Fruit fly (Drosophila melanogaster) whole organism, prepupa: ENCODE results near the gene CG46281.

ENCODE experiments used
- Blimp-1 ChIP-seq: fragments of 200-800 bp; sonication (Bioruptor generic); optimal IDR thresholded peaks from 3 replicates; lab custom pipeline; 2017; ENCODE audit warnings: missing biosample characterization, missing genetic modification characterization, mild to moderate bottlenecking, moderate library complexity, missing genetic modification reagents
- CG10631 ChIP-seq: fragments of 200-800 bp; sonication (Bioruptor generic); optimal IDR thresholded peaks from 2 replicates; lab custom pipeline; 2016; ENCODE audit warnings: missing biosample characterization, missing genetic modification characterization
- CG10669 ChIP-seq: fragments of 200-800 bp; sonication (Bioruptor generic); optimal IDR thresholded peaks from 3 replicates; lab custom pipeline; 2018; ENCODE audit warnings: missing biosample characterization, mild to moderate bottlenecking, missing genetic modification characterization, moderate library complexity
- CG11762 ChIP-seq: fragments of 200-800 bp; sonication (Bioruptor generic); optimal IDR thresholded peaks from 3 replicates; lab custom pipeline; 2016; ENCODE audit warnings: missing biosample characterization, missing genetic modification characterization; ENCODE audit not compliant: insufficient read depth
- CG11902 ChIP-seq: fragments of 200-800 bp; sonication (Bioruptor generic); optimal IDR thresholded peaks from 3 replicates; lab custom pipeline; 2016; ENCODE audit warnings: missing biosample characterization, missing genetic modification characterization
- CG15336 ChIP-seq: fragments of 200-800 bp; sonication (Bioruptor generic); IDR thresholded peaks from 2 replicates; pipeline ENCODE4 v1.3.6; 2022; ENCODE audit warnings: missing biosample characterization, missing genetic modification characterization
- CG1621 ChIP-seq: fragments of 200-800 bp; sonication (Bioruptor generic); optimal IDR thresholded peaks from 3 replicates; lab custom pipeline; 2018; ENCODE audit warnings: missing biosample characterization, mild to moderate bottlenecking, missing genetic modification characterization
- CG16779 ChIP-seq: fragments of 200-800 bp; sonication (Bioruptor generic); optimal IDR thresholded peaks from 3 replicates; lab custom pipeline; 2017; ENCODE audit warnings: missing biosample characterization, mild to moderate bottlenecking, missing genetic modification characterization
- CG31627 ChIP-seq: fragments of 200-800 bp; sonication (Bioruptor generic); optimal IDR thresholded peaks from 3 replicates; lab custom pipeline; 2016; ENCODE audit warnings: missing biosample characterization, missing genetic modification characterization
- CG32006 ChIP-seq: fragments of 200-800 bp; sonication (Bioruptor generic); optimal IDR thresholded peaks from 3 replicates; lab custom pipeline; 2017; ENCODE audit warnings: missing biosample characterization, mild to moderate bottlenecking, missing genetic modification characterization
- CG34406 ChIP-seq: fragments of 200-800 bp; sonication (Bioruptor generic); optimal IDR thresholded peaks from 3 replicates; lab custom pipeline; 2016; ENCODE audit warnings: missing biosample characterization, missing genetic modification characterization
- CG3919 ChIP-seq: fragments of 200-800 bp; sonication (Bioruptor generic); optimal IDR thresholded peaks from 3 replicates; lab custom pipeline; 2016; ENCODE audit warnings: missing biosample characterization, missing genetic modification characterization
- CG4318 ChIP-seq: fragments of 200-800 bp; sonication (Bioruptor generic); optimal IDR thresholded peaks from 3 replicates; lab custom pipeline; 2017; ENCODE audit warnings: missing biosample characterization, mild to moderate bottlenecking, missing genetic modification characterization
- CG6163 ChIP-seq: fragments of 200-800 bp; sonication (Bioruptor generic); IDR thresholded peaks from 3 replicates; pipeline ENCODE4 v1.3.6; 2022; ENCODE audit warnings: missing biosample characterization, missing genetic modification characterization
- CG6276 ChIP-seq: fragments of 200-800 bp; sonication (Bioruptor generic); optimal IDR thresholded peaks from 2 replicates; lab custom pipeline; 2017; ENCODE audit warnings: missing biosample characterization, mild to moderate bottlenecking, missing genetic modification characterization
- CG6808 ChIP-seq: fragments of 200-800 bp; sonication (Bioruptor generic); optimal IDR thresholded peaks from 3 replicates; lab custom pipeline; 2017; ENCODE audit warnings: missing biosample characterization, missing genetic modification characterization, mild to moderate bottlenecking, moderate library complexity, missing genetic modification reagents
- CG6854 ChIP-seq: fragments of 200-800 bp; sonication (Bioruptor generic); optimal IDR thresholded peaks from 2 replicates; lab custom pipeline; 2017; ENCODE audit warnings: missing biosample characterization, mild to moderate bottlenecking, missing genetic modification characterization
- CG7368 ChIP-seq: fragments of 200-800 bp; sonication (Bioruptor generic); optimal IDR thresholded peaks from 3 replicates; lab custom pipeline; 2016; ENCODE audit warnings: missing biosample characterization, missing genetic modification characterization
- CG8119 ChIP-seq: fragments of 200-800 bp; sonication (Bioruptor generic); IDR thresholded peaks from 3 replicates; pipeline ENCODE4 v1.3.6; 2022; ENCODE audit warnings: missing biosample characterization, missing genetic modification characterization
- CG8319 ChIP-seq: fragments of 200-800 bp; sonication (Bioruptor generic); optimal IDR thresholded peaks from 3 replicates; lab custom pipeline; 2016; ENCODE audit warnings: missing biosample characterization, missing genetic modification characterization
- CG9139 ChIP-seq: fragments of 200-800 bp; sonication (Bioruptor generic); optimal IDR thresholded peaks from 3 replicates; lab custom pipeline; 2017; ENCODE audit warnings: missing biosample characterization, mild to moderate bottlenecking, missing genetic modification characterization
- Eip75B ChIP-seq: fragments of 200-800 bp; sonication (Bioruptor generic); optimal IDR thresholded peaks from 3 replicates; lab custom pipeline; 2016; ENCODE audit warnings: missing biosample characterization, missing genetic modification characterization
- Eip93F ChIP-seq: fragments of 200-800 bp; sonication (Bioruptor generic); optimal IDR thresholded peaks from 2 replicates; lab custom pipeline; 2016; ENCODE audit warnings: missing biosample characterization, mild to moderate bottlenecking, missing genetic modification characterization
- Ets21C ChIP-seq: fragments of 200-800 bp; sonication (Bioruptor generic); optimal IDR thresholded peaks from 3 replicates; lab custom pipeline; 2016; ENCODE audit warnings: missing biosample characterization, missing genetic modification characterization
- Ets96B ChIP-seq: fragments of 200-800 bp; optimal IDR thresholded peaks from 2 replicates; lab custom pipeline; 2019; ENCODE audit warnings: missing biosample characterization, mild to moderate bottlenecking, missing genetic modification characterization, moderate library complexity
- Gug ChIP-seq: fragments of 200-800 bp; sonication (Bioruptor generic); IDR thresholded peaks from 2 replicates; pipeline ENCODE4 v1.3.6; 2022; ENCODE audit warnings: missing biosample characterization, missing genetic modification characterization
- Hr38 ChIP-seq: sonication (Bioruptor generic); optimal IDR thresholded peaks from 2 replicates; lab custom pipeline; 2016; ENCODE audit warnings: missing biosample characterization, missing genetic modification characterization
- Hr39 ChIP-seq: fragments of 200-800 bp; sonication (Bioruptor generic); optimal IDR thresholded peaks from 2 replicates; lab custom pipeline; 2016; ENCODE audit warnings: missing biosample characterization, missing genetic modification characterization
- Hr4 ChIP-seq: fragments of 200-800 bp; sonication (Bioruptor generic); optimal IDR thresholded peaks from 3 replicates; lab custom pipeline; 2016; ENCODE audit warnings: missing biosample characterization, missing genetic modification characterization
- Lpt ChIP-seq: fragments of 200-800 bp; sonication (Bioruptor generic); optimal IDR thresholded peaks from 3 replicates; lab custom pipeline; 2016; ENCODE audit warnings: missing biosample characterization, missing genetic modification characterization
- Met ChIP-seq: fragments of 200-800 bp; sonication (Bioruptor generic); optimal IDR thresholded peaks from 3 replicates; lab custom pipeline; 2016; ENCODE audit warnings: missing biosample characterization, missing genetic modification characterization
- OdsH ChIP-seq: fragments of 200-800 bp; sonication (Bioruptor generic); optimal IDR thresholded peaks from 3 replicates; lab custom pipeline; 2016; ENCODE audit warnings: missing biosample characterization, missing genetic modification characterization
- Smox ChIP-seq: fragments of 200-800 bp; sonication (Bioruptor generic); optimal IDR thresholded peaks from 3 replicates; lab custom pipeline; 2016; ENCODE audit warnings: missing biosample characterization, missing genetic modification characterization
- Sox14 ChIP-seq: fragments of 200-800 bp; sonication (Bioruptor generic); optimal IDR thresholded peaks from 3 replicates; lab custom pipeline; 2016; ENCODE audit warnings: missing biosample characterization, missing genetic modification characterization
- Sox15 ChIP-seq: fragments of 200-800 bp; sonication (Bioruptor generic); optimal IDR thresholded peaks from 3 replicates; lab custom pipeline; 2016; ENCODE audit warnings: missing biosample characterization, missing genetic modification characterization
- achi ChIP-seq: fragments of 200-800 bp; sonication (Bioruptor generic); optimal IDR thresholded peaks from 3 replicates; lab custom pipeline; 2016; ENCODE audit warnings: missing biosample characterization, missing genetic modification characterization
- acj6 ChIP-seq: fragments of 200-800 bp; sonication (Bioruptor generic); optimal IDR thresholded peaks from 3 replicates; lab custom pipeline; 2016; ENCODE audit warnings: missing biosample characterization, missing genetic modification characterization
- cyc ChIP-seq: fragments of 200-800 bp; sonication (Bioruptor generic); optimal IDR thresholded peaks from 3 replicates; lab custom pipeline; 2016; ENCODE audit warnings: missing biosample characterization, missing genetic modification characterization
- dac ChIP-seq: fragments of 200-800 bp; sonication (Bioruptor generic); optimal IDR thresholded peaks from 2 replicates; lab custom pipeline; 2017; ENCODE audit warnings: missing biosample characterization, mild to moderate bottlenecking, missing genetic modification characterization
- dsx ChIP-seq: fragments of 200-800 bp; optimal IDR thresholded peaks from 3 replicates; lab custom pipeline; 2019; ENCODE audit warnings: missing biosample characterization, mild to moderate bottlenecking, missing genetic modification characterization, moderate library complexity; ENCODE audit not compliant: poor library complexity, severe bottlenecking
- esn ChIP-seq: fragments of 200-800 bp; sonication (Bioruptor generic); optimal IDR thresholded peaks from 2 replicates; lab custom pipeline; 2016; ENCODE audit warnings: missing biosample characterization, mild to moderate bottlenecking, missing genetic modification characterization, moderate library complexity
- fd59A ChIP-seq: fragments of 200-800 bp; sonication (Bioruptor generic); optimal IDR thresholded peaks from 2 replicates; lab custom pipeline; 2017; ENCODE audit warnings: missing biosample characterization, mild to moderate bottlenecking, missing genetic modification characterization, missing genetic modification reagents
- fkh ChIP-seq: fragments of 200-800 bp; sonication (Bioruptor generic); optimal IDR thresholded peaks from 3 replicates; lab custom pipeline; 2017; ENCODE audit warnings: missing biosample characterization, mild to moderate bottlenecking, missing genetic modification characterization, moderate library complexity
- lz ChIP-seq: fragments of 200-800 bp; sonication (Bioruptor generic); optimal IDR thresholded peaks from 3 replicates; lab custom pipeline; 2016; ENCODE audit warnings: missing biosample characterization, missing genetic modification characterization
- net ChIP-seq: fragments of 200-800 bp; sonication (Bioruptor generic); optimal IDR thresholded peaks from 3 replicates; lab custom pipeline; 2016; ENCODE audit warnings: missing biosample characterization, missing genetic modification characterization
- pdm3 ChIP-seq: fragments of 200-800 bp; sonication (Bioruptor generic); optimal IDR thresholded peaks from 3 replicates; lab custom pipeline; 2016; ENCODE audit warnings: missing biosample characterization, missing genetic modification characterization
- salr ChIP-seq, 2 experiments: fragments of 200-800 bp; sonication (Bioruptor generic); optimal IDR thresholded peaks; 3 replicates each; lab custom pipeline; 2016 to 2018; ENCODE audit warnings: missing biosample characterization in 2 of 2, missing genetic modification characterization in 2 of 2, mild to moderate bottlenecking in 1 of 2
- spab ChIP-seq: fragments of 200-800 bp; sonication (Bioruptor generic); optimal IDR thresholded peaks from 2 replicates; lab custom pipeline; 2017; ENCODE audit warnings: missing biosample characterization, mild to moderate bottlenecking, missing genetic modification characterization, missing genetic modification reagents
- ss ChIP-seq, 2 experiments: fragments of 200-800 bp; sonication (Bioruptor generic); optimal IDR thresholded peaks; 2 replicates in 1 of 2; 3 replicates in 1 of 2; lab custom pipeline; 2017 to 2018; ENCODE audit warnings: mild to moderate bottlenecking in 2 of 2, missing biosample characterization in 2 of 2, missing genetic modification characterization in 2 of 2, moderate library complexity in 1 of 2
- svp ChIP-seq: fragments of 200-800 bp; sonication (Bioruptor generic); peaks from one replicate; lab custom pipeline; 2016; ENCODE audit warnings: missing biosample characterization, missing genetic modification characterization
- topi ChIP-seq: fragments of 200-800 bp; sonication (Bioruptor generic); optimal IDR thresholded peaks from 3 replicates; lab custom pipeline; 2016; ENCODE audit warnings: missing biosample characterization, missing genetic modification characterization
- vri ChIP-seq: fragments of 200-800 bp; sonication (Bioruptor generic); optimal IDR thresholded peaks from 3 replicates; lab custom pipeline; 2016; ENCODE audit warnings: missing biosample characterization, mild to moderate bottlenecking, missing genetic modification characterization

CG46281 gene

dm6 chr3R:13012351-13012750, 17.8 kb downstream of the CG46281 start:
- TF ChIP-seq acj6 (GFP tag; lab: Kevin White, UChicago) (peak; percentile 73), CG16779 (tag; lab: Kevin White, UChicago) (peak; percentile 53), svp (GFP tag; lab: Kevin White, UChicago) (peak; percentile 87), achi (GFP tag; lab: Kevin White, UChicago) (peak; percentile 62), Blimp-1 (GFP tag; lab: Kevin White, UChicago) (peak; percentile 57), CG11762 (GFP tag; lab: Kevin White, UChicago) (peak; percentile 33), CG9139 (peak; percentile 64), CG8319 (GFP tag; lab: Kevin White, UChicago) (peak; percentile 63), Met (peak; percentile 71), cyc (peak; percentile 74), CG1621 (tag; lab: Kevin White, UChicago) (peak; percentile 63), lz (GFP tag; lab: Kevin White, UChicago) (peak; percentile 82), Sox14 (GFP tag; lab: Kevin White, UChicago) (peak; percentile 90), pdm3 (GFP tag; lab: Kevin White, UChicago) (peak; percentile 78), CG4318 (GFP tag; lab: Kevin White, UChicago) (no peak), CG7368 (peak; percentile 74), salr (GFP tag; optimal IDR thresholded peaks at IDR 0.05; lab: Kevin White, UChicago) (peak; percentile 50 to 55), Lpt (peak; percentile 76), topi (peak; percentile 66), Sox15 (GFP tag; lab: Kevin White, UChicago) (peak; percentile 73), CG31627 (GFP tag; lab: Kevin White, UChicago) (peak; percentile 80), Eip75B (GFP tag; lab: Kevin White, UChicago) (peak; percentile 58), CG3919 (GFP tag; lab: Kevin White, UChicago) (peak; percentile 72), CG6808 (peak; percentile 69), CG32006 (GFP tag; lab: Kevin White, UChicago) (peak; percentile 77), Gug (GFP tag; lab: Robert Waterston, UW) (peak; percentile 80), vri (GFP tag; lab: Kevin White, UChicago) (peak; percentile 86), Ets21C (peak; percentile 67), Hr38 (no peak), esn (GFP tag; lab: Kevin White, UChicago) (peak; percentile 81), ss (GFP tag; optimal IDR thresholded peaks at IDR 0.05; lab: Kevin White, UChicago) (peak; percentile 71 to 75), CG34406 (GFP tag; lab: Kevin White, UChicago) (peak; percentile 56), CG10669 (GFP tag; lab: Kevin White, UChicago) (peak; percentile 67), Hr39 (GFP tag; lab: Kevin White, UChicago) (peak; percentile 75), CG8119 (GFP tag; lab: Robert Waterston, UW) (peak; percentile 73; the same call in 2 of the 3 replicates), CG11902 (GFP tag; lab: Kevin White, UChicago) (peak; percentile 65), CG10631 (GFP tag; lab: Kevin White, UChicago) (peak; percentile 72), dsx (GFP tag; lab: Kevin White, UChicago) (peak; percentile 48), Ets96B (tag; lab: Kevin White, UChicago) (peak; percentile 63), fd59A (GFP tag; lab: Kevin White, UChicago) (peak; percentile 33), Smox (GFP tag; lab: Kevin White, UChicago) (peak; percentile 68), Eip93F (no peak), dac (GFP tag; lab: Kevin White, UChicago) (peak; percentile 77), CG6163 (GFP tag; lab: Robert Waterston, UW) (peak; percentile 88), net (peak; percentile 80), OdsH (GFP tag; lab: Kevin White, UChicago) (peak; percentile 77), CG15336 (GFP tag; lab: Robert Waterston, UW) (no peak; the same call in 1 of the 2 replicates), CG6854 (GFP tag; lab: Kevin White, UChicago) (peak; percentile 26), Hr4 (GFP tag; lab: Kevin White, UChicago) (peak; percentile 74), fkh (GFP tag; lab: Kevin White, UChicago) (peak; percentile 59), spab (GFP tag; lab: Kevin White, UChicago) (peak; percentile 47), CG6276 (GFP tag; lab: Kevin White, UChicago) (peak; percentile 77)
